Worm (Caenorhabditis elegans) whole organism, late embryonic: ENCODE data around the gene pat-12.

Source experiments
- C08G9.2 ChIP-seq: sonication (generic microtip); optimal IDR thresholded peaks from 2 replicates; lab custom pipeline; 2016; ENCODE audit warnings: mild to moderate bottlenecking, missing genetic modification characterization, moderate library complexity, missing compliant biosample characterization
- F13H6.1 ChIP-seq: sonication (generic microtip); optimal IDR thresholded peaks from 2 replicates; lab custom pipeline; 2016; ENCODE audit warnings: missing genetic modification characterization, missing compliant biosample characterization
- K02D7.2 ChIP-seq: sonication (generic microtip); optimal IDR thresholded peaks from 2 replicates; lab custom pipeline; 2017; ENCODE audit warnings: mild to moderate bottlenecking, missing genetic modification characterization, missing compliant biosample characterization
- ahr-1 ChIP-seq: sonication (generic microtip); optimal IDR thresholded peaks from 2 replicates; lab custom pipeline; 2016; ENCODE audit warnings: missing genetic modification characterization, missing compliant biosample characterization
- ama-1 ChIP-seq: fragments of 150-350 bp; optimal IDR thresholded peaks from 2 replicates; lab custom pipeline; 2014
- ceh-31 ChIP-seq: sonication (generic microtip); optimal IDR thresholded peaks from 2 replicates; lab custom pipeline; 2016; ENCODE audit warnings: missing genetic modification characterization, missing compliant biosample characterization
- ceh-34 ChIP-seq: sonication (generic microtip); optimal IDR thresholded peaks from 2 replicates; lab custom pipeline; 2016; ENCODE audit warnings: mild to moderate bottlenecking, missing genetic modification characterization, missing compliant biosample characterization
- ceh-45 ChIP-seq: fragments of 200-800 bp; sonication (Bioruptor generic); IDR thresholded peaks from 2 replicates; pipeline ENCODE4 v1.3.6; 2022; ENCODE audit warnings: missing genetic modification reagents, missing genetic modification characterization, missing compliant biosample characterization
- ceh-48 ChIP-seq: sonication (generic microtip); optimal IDR thresholded peaks from 2 replicates; lab custom pipeline; 2016; ENCODE audit warnings: missing genetic modification characterization, inconsistent platforms, missing compliant biosample characterization
- ceh-6 ChIP-seq: fragments of 200-800 bp; sonication (Bioruptor generic); optimal IDR thresholded peaks from 2 replicates; lab custom pipeline; 2018; ENCODE audit warnings: mild to moderate bottlenecking, missing genetic modification characterization, missing compliant biosample characterization
- ceh-9 ChIP-seq: sonication (generic microtip); optimal IDR thresholded peaks from 2 replicates; lab custom pipeline; 2016; ENCODE audit warnings: mild to moderate bottlenecking, missing genetic modification characterization, inconsistent platforms, missing compliant biosample characterization
- dmd-4 ChIP-seq: sonication (generic microtip); optimal IDR thresholded peaks from 2 replicates; lab custom pipeline; 2016; ENCODE audit warnings: borderline replicate concordance, missing genetic modification characterization, missing compliant biosample characterization
- elt-4 ChIP-seq: sonication (generic microtip); optimal IDR thresholded peaks from 2 replicates; lab custom pipeline; 2016; ENCODE audit warnings: missing genetic modification characterization, missing compliant biosample characterization
- ets-4 ChIP-seq: sonication (generic microtip); optimal IDR thresholded peaks from 2 replicates; lab custom pipeline; 2016; ENCODE audit warnings: missing genetic modification characterization, missing compliant biosample characterization
- eyg-1 ChIP-seq: sonication (generic microtip); optimal IDR thresholded peaks from 2 replicates; lab custom pipeline; 2016; ENCODE audit warnings: missing genotype, missing genetic modification characterization, missing compliant biosample characterization
- fkh-10 ChIP-seq: fragments of 150-350 bp; optimal IDR thresholded peaks from 2 replicates; lab custom pipeline; 2014; ENCODE audit warnings: missing biosample characterization, missing genetic modification reagents, missing genetic modification characterization
- fkh-6 ChIP-seq: sonication (generic microtip); optimal IDR thresholded peaks from 2 replicates; lab custom pipeline; 2016; ENCODE audit warnings: missing genetic modification characterization, missing compliant biosample characterization
- gmeb-2 ChIP-seq: sonication (generic microtip); optimal IDR thresholded peaks from 2 replicates; lab custom pipeline; 2016; ENCODE audit warnings: missing genetic modification characterization, inconsistent platforms, missing compliant biosample characterization
- hlh-15 ChIP-seq: sonication (generic microtip); optimal IDR thresholded peaks from 2 replicates; lab custom pipeline; 2016; ENCODE audit warnings: missing genetic modification characterization, missing compliant biosample characterization
- hlh-30 ChIP-seq: sonication (generic microtip); optimal IDR thresholded peaks from 2 replicates; lab custom pipeline; 2017; ENCODE audit warnings: antibody characterized with exemption, missing genetic modification characterization, missing compliant biosample characterization; ENCODE audit not compliant: insufficient read depth
- hlh-8 ChIP-seq: sonication (generic microtip); optimal IDR thresholded peaks from 2 replicates; lab custom pipeline; 2016; ENCODE audit warnings: missing genotype, missing genetic modification characterization, missing compliant biosample characterization
- lim-6 ChIP-seq: sonication (generic microtip); optimal IDR thresholded peaks from 2 replicates; lab custom pipeline; 2016; ENCODE audit warnings: missing genetic modification characterization, missing compliant biosample characterization
- lin-11 ChIP-seq: fragments of 200-800 bp; sonication (Bioruptor generic); optimal IDR thresholded peaks from 2 replicates; lab custom pipeline; 2018; ENCODE audit warnings: mild to moderate bottlenecking, missing genetic modification characterization, missing compliant biosample characterization
- mec-3 ChIP-seq: sonication (generic microtip); optimal IDR thresholded peaks from 2 replicates; lab custom pipeline; 2016; ENCODE audit warnings: borderline replicate concordance, missing genetic modification characterization, missing compliant biosample characterization
- nhr-11 ChIP-seq: fragments of 150-350 bp; optimal IDR thresholded peaks from 2 replicates; lab custom pipeline; 2014; ENCODE audit warnings: missing biosample characterization, missing genetic modification characterization
- nhr-232 ChIP-seq: sonication (generic microtip); optimal IDR thresholded peaks from 2 replicates; lab custom pipeline; 2016; ENCODE audit warnings: missing genetic modification characterization, missing compliant biosample characterization
- odd-2 ChIP-seq: sonication (generic microtip); optimal IDR thresholded peaks from 2 replicates; lab custom pipeline; 2017; ENCODE audit warnings: antibody characterized with exemption, mild to moderate bottlenecking, missing genetic modification characterization, missing compliant biosample characterization
- pag-3 ChIP-seq: sonication (generic microtip); optimal IDR thresholded peaks from 2 replicates; lab custom pipeline; 2016; ENCODE audit warnings: missing compliant biosample characterization, missing genetic modification characterization, borderline replicate concordance
- pax-1 ChIP-seq: fragments of 150-350 bp; optimal IDR thresholded peaks from 2 replicates; lab custom pipeline; 2014; ENCODE audit warnings: missing biosample characterization, missing genetic modification characterization
- pha-4 ChIP-seq: fragments of 150-350 bp; optimal IDR thresholded peaks from 2 replicates; lab custom pipeline; 2018; ENCODE audit warnings: missing biosample characterization, missing genetic modification reagents, missing genetic modification characterization
- ref-2 ChIP-seq: sonication (generic microtip); optimal IDR thresholded peaks from 2 replicates; lab custom pipeline; 2016; ENCODE audit warnings: missing genetic modification characterization, missing compliant biosample characterization
- rnt-1 ChIP-seq: sonication (generic microtip); optimal IDR thresholded peaks from 2 replicates; lab custom pipeline; 2016; ENCODE audit warnings: missing genetic modification characterization, missing compliant biosample characterization
- sdc-2 ChIP-seq: sonication (generic microtip); optimal IDR thresholded peaks from 2 replicates; lab custom pipeline; 2016; ENCODE audit warnings: missing genotype, missing genetic modification characterization, missing compliant biosample characterization
- sox-2 ChIP-seq: fragments of 200-800 bp; sonication (Bioruptor generic); IDR thresholded peaks from 2 replicates; pipeline ENCODE4 v1.3.6; 2022; ENCODE audit warnings: missing genetic modification reagents, missing genetic modification characterization, missing compliant biosample characterization
- syd-9 ChIP-seq: sonication (generic microtip); optimal IDR thresholded peaks from 2 replicates; lab custom pipeline; 2016; ENCODE audit warnings: mild to moderate bottlenecking, missing genetic modification characterization, moderate library complexity, missing compliant biosample characterization
- tbx-2 ChIP-seq: sonication (generic microtip); optimal IDR thresholded peaks from 2 replicates; lab custom pipeline; 2016; ENCODE audit warnings: missing genetic modification characterization, missing compliant biosample characterization
- tbx-7 ChIP-seq: sonication (generic microtip); optimal IDR thresholded peaks from 2 replicates; lab custom pipeline; 2016; ENCODE audit warnings: missing genotype, missing genetic modification characterization, missing compliant biosample characterization
- ttx-3 ChIP-seq: sonication (generic microtip); optimal IDR thresholded peaks from 2 replicates; lab custom pipeline; 2016; ENCODE audit warnings: missing genetic modification reagents, missing genetic modification characterization, missing compliant biosample characterization
- unc-3 ChIP-seq, 2 experiments: fragments of 200-800 bp in 1 of 2; sonication (Bioruptor generic) in 1 of 2; sonication (generic microtip) in 1 of 2; conservative IDR thresholded peaks in 1 of 2; optimal IDR thresholded peaks in 1 of 2; 2 replicates each; pipeline versions ENCODE4 v1.3.6 to Lab custom; 2016 to 2022; ENCODE audit warnings: missing compliant biosample characterization in 2 of 2, missing genetic modification characterization in 2 of 2, missing genetic modification reagents in 1 of 2
- unc-42 ChIP-seq: sonication (generic microtip); optimal IDR thresholded peaks from 2 replicates; lab custom pipeline; 2016; ENCODE audit warnings: missing genotype, missing genetic modification characterization, missing compliant biosample characterization
- unc-55 ChIP-seq: sonication (generic microtip); optimal IDR thresholded peaks from 2 replicates; lab custom pipeline; 2017; ENCODE audit warnings: missing biosample characterization, missing genetic modification reagents, missing genetic modification characterization
- zip-5 ChIP-seq: sonication (generic microtip); optimal IDR thresholded peaks from 2 replicates; lab custom pipeline; 2016; ENCODE audit warnings: missing genetic modification characterization, missing compliant biosample characterization
- ztf-16 ChIP-seq: sonication (generic microtip); optimal IDR thresholded peaks from 2 replicates; lab custom pipeline; 2017; ENCODE audit warnings: missing genetic modification characterization, missing compliant biosample characterization

pat-12 gene

ce11 chrIII:793595-793994, 41.4 kb upstream of the pat-12 start, which contains the start of gene snt-2 (continued):
- TF ChIP-seq hlh-15 (tag; lab: Kevin White, UChicago) (no peak), fkh-10 (GFP tag; lab: Kevin White, UChicago) (no peak), gmeb-2 (tag; lab: Kevin White, UChicago) (no peak), ceh-48 (tag; lab: Kevin White, UChicago) (no peak), pax-1 (peak; percentile 19), ref-2 (tag; lab: Kevin White, UChicago) (no peak), ceh-31 (peak; percentile 59), C08G9.2 (tag; lab: Kevin White, UChicago) (no peak), zip-5 (tag; lab: Kevin White, UChicago) (no peak), elt-4 (tag; lab: Kevin White, UChicago) (no peak), unc-42 (tag; lab: Kevin White, UChicago) (peak; percentile 31), pha-4 (tag; lab: Kevin White, UChicago) (no peak), ttx-3 (tag; lab: Kevin White, UChicago) (no peak), ceh-6 (GFP tag; lab: Kevin White, UChicago) (no peak), lim-6 (tag; lab: Kevin White, UChicago) (no peak), ceh-9 (tag; lab: Kevin White, UChicago) (no peak), lin-11 (no peak), ama-1 (lab: Kevin White, UChicago) (no peak), nhr-11 (tag; lab: Kevin White, UChicago) (no peak), F13H6.1 (no peak), sox-2 (no peak), ets-4 (tag; lab: Kevin White, UChicago) (no peak), tbx-7 (tag; lab: Kevin White, UChicago) (no peak), nhr-232 (tag; lab: Kevin White, UChicago) (no peak), syd-9 (tag; lab: Kevin White, UChicago) (no peak), dmd-4 (tag; lab: Kevin White, UChicago) (no peak), odd-2 (tag; lab: Kevin White, UChicago) (no peak), ahr-1 (tag; lab: Kevin White, UChicago) (no peak), ceh-34 (no peak), unc-3 (GFP tag; conservative IDR thresholded peaks at IDR 0.05; lab: Robert Waterston, UW) (no peak), unc-3 (tag; optimal IDR thresholded peaks at IDR 0.05; lab: Kevin White, UChicago) (no peak), unc-55 (GFP tag; lab: Kevin White, UChicago) (no peak), hlh-30 (tag; lab: Kevin White, UChicago) (peak; percentile 65), rnt-1 (tag; lab: Kevin White, UChicago) (no peak), pag-3 (tag; lab: Kevin White, UChicago) (no peak), tbx-2 (tag; lab: Kevin White, UChicago) (peak; percentile 16), hlh-8 (no peak), mec-3 (tag; lab: Kevin White, UChicago) (no peak), sdc-2 (tag; lab: Kevin White, UChicago) (no peak), eyg-1 (tag; lab: Kevin White, UChicago) (no peak), ceh-45 (GFP tag; lab: Robert Waterston, UW) (no peak), fkh-6 (no peak), ztf-16 (no peak), K02D7.2 (tag; lab: Kevin White, UChicago) (no peak)

ce11 chrIII:790591-790990, 38.4 kb upstream of the pat-12 start:
- TF ChIP-seq zip-5 (tag; lab: Kevin White, UChicago): no peak
- no peak for TF ChIP-seq lin-11
